Worm (Caenorhabditis elegans): ENCODE results near the gene C28A5.6.

The C28A5.6 gene

ce11 chrIII:4428797-4429196 lies 505 bp downstream of the C28A5.6 start (continued):
- TF ChIP-seq efl-1 (GFP tag; optimal IDR thresholded peaks at IDR 0.05) (no peak), F57C9.4 (tag; optimal IDR thresholded peaks at IDR 0.05) (no peak), B0035.1 (tag; optimal IDR thresholded peaks at IDR 0.05) (no peak), tlf-1 (GFP tag; optimal IDR thresholded peaks at IDR 0.05) (no peak), Y53G8AR.9 (GFP tag; conservative IDR thresholded peaks at IDR 0.05) (no peak), ztf-18 (tag; optimal IDR thresholded peaks at IDR 0.05) (peak; percentile 41), Y53F4B.3 (GFP tag; IDR thresholded peaks at IDR 0.05) (no peak), K12H6.12 (tag; optimal IDR thresholded peaks at IDR 0.05) (no peak), zim-3 (tag; optimal IDR thresholded peaks at IDR 0.05) (peak; percentile 46), rec-8 (tag; optimal IDR thresholded peaks at IDR 0.05) (peak in 1 of 2 experiments; percentile 30), atf-7 (tag; optimal IDR thresholded peaks at IDR 0.05) (no peak), die-1 (tag; optimal IDR thresholded peaks at IDR 0.05) (peak; percentile 63), attf-3 (GFP tag; conservative IDR thresholded peaks at IDR 0.05) (no peak), sea-2 (GFP tag; IDR thresholded peaks at IDR 0.05) (no peak), hlh-26 (GFP tag; conservative IDR thresholded peaks at IDR 0.05) (no peak), C06A6.2 (GFP tag; conservative IDR thresholded peaks at IDR 0.05) (no peak), B0261.1 (tag; optimal IDR thresholded peaks at IDR 0.05) (peak; percentile 71), ztf-28 (GFP tag; IDR thresholded peaks at IDR 0.05) (no peak), lir-1 (GFP tag; conservative IDR thresholded peaks at IDR 0.05) (no peak), T07F8.4 (tag; optimal IDR thresholded peaks at IDR 0.05) (no peak), hrde-1 (tag; optimal IDR thresholded peaks at IDR 0.05; ENCODE audit: borderline replicate concordance) (no peak), ceh-91 (GFP tag; IDR thresholded peaks at IDR 0.05) (no peak), rcor-1 (GFP tag; IDR thresholded peaks at IDR 0.05) (0 out of 2 replicates have a peak, but pooled peaks have one; percentile 17), F33H1.4 (GFP tag; IDR thresholded peaks at IDR 0.05) (peak; percentile 7; the same call in 1 of the 2 replicates), D2030.7 (GFP tag; IDR thresholded peaks at IDR 0.05) (peak; percentile 67), bed-1 (GFP tag; IDR thresholded peaks at IDR 0.05) (0 out of 2 replicates have a peak, but pooled peaks have one; percentile 59), nfya-2 (GFP tag; IDR thresholded peaks at IDR 0.05) (no peak), ztf-3 (GFP tag; optimal IDR thresholded peaks at IDR 0.05) (no peak), lsl-1 (GFP tag; optimal IDR thresholded peaks at IDR 0.05) (peak; percentile 26), ceh-100 (GFP tag; IDR thresholded peaks at IDR 0.05) (no peak), cebp-1 (GFP tag; IDR thresholded peaks at IDR 0.05) (no peak), cebp-1 (tag; optimal IDR thresholded peaks at IDR 0.05) (peak; percentile 46), dpl-1 (GFP tag; optimal IDR thresholded peaks at IDR 0.05) (no peak), cebp-2 (GFP tag; IDR thresholded peaks at IDR 0.05) (no peak), athp-1 (tag; optimal IDR thresholded peaks at IDR 0.05) (no peak), mes-4 (tag; optimal IDR thresholded peaks at IDR 0.05) (no peak), nhr-80 (tag; optimal IDR thresholded peaks at IDR 0.05) (peak; percentile 13), egl-44 (GFP tag; IDR thresholded peaks at IDR 0.05) (peak; percentile 68; the same call in 1 of the 2 replicates), lin-26 (GFP tag; IDR thresholded peaks at IDR 0.05) (peak; percentile 89; the same call in 1 of the 2 replicates), rpc-1 (optimal IDR thresholded peaks at IDR 0.05) (peak; percentile 58), rpc-1 (tag; optimal IDR thresholded peaks at IDR 0.05) (peak; percentile 77), egl-18 (GFP tag; IDR thresholded peaks at IDR 0.05) (no peak), snpc-1.1 (tag; optimal IDR thresholded peaks at IDR 0.05; ENCODE audit: insufficient read depth) (peak; percentile 57), chd-7 (tag; optimal IDR thresholded peaks at IDR 0.05) (peak; percentile 6), xnd-1 (tag; optimal IDR thresholded peaks at IDR 0.05) (no peak), ztf-25 (GFP tag; IDR thresholded peaks at IDR 0.05) (no peak), F37B4.10 (GFP tag; IDR thresholded peaks at IDR 0.05) (no peak), nhr-90 (tag; optimal IDR thresholded peaks at IDR 0.05) (peak; percentile 34), gei-17 (GFP tag; optimal IDR thresholded peaks at IDR 0.05) (no peak), fkh-3 (tag; optimal IDR thresholded peaks at IDR 0.05) (no peak)
